Fruit fly (Drosophila melanogaster) whole organism, embryonic: Measurements from ENCODE around the gene Tsp74F.
"Not testable (repeated sequence)": the region's sequence is repeated elsewhere in the genome, so short reads cannot be mapped to it uniquely, and the experiment has no call there.

Source experiments
- Bgb ChIP-seq: fragments of 200-800 bp; sonication (Bioruptor generic); IDR thresholded peaks from 2 replicates; pipeline ENCODE4 v1.3.6; 2022; ENCODE audit warnings: missing biosample characterization, missing genetic modification characterization; ENCODE audit not compliant: partially characterized antibody
- CG11456 ChIP-seq: fragments of 200-800 bp; sonication (Bioruptor generic); IDR thresholded peaks from 3 replicates; pipeline ENCODE4 v1.3.6; 2022; ENCODE audit warnings: missing biosample characterization, missing genetic modification characterization
- CG14860 ChIP-seq: fragments of 200-800 bp; sonication (Bioruptor generic); IDR thresholded peaks from 3 replicates; pipeline ENCODE4 v1.3.6; 2022; ENCODE audit warnings: missing biosample characterization, missing genetic modification characterization; ENCODE audit not compliant: partially characterized antibody
- CG15514 ChIP-seq: fragments of 200-800 bp; sonication (Bioruptor generic); optimal IDR thresholded peaks from 3 replicates; lab custom pipeline; 2017; ENCODE audit warnings: missing biosample characterization, missing genetic modification characterization, mild to moderate bottlenecking, moderate library complexity, missing genetic modification reagents
- CG16779 ChIP-seq: fragments of 200-800 bp; sonication (Bioruptor generic); IDR thresholded peaks from 2 replicates; pipeline ENCODE4 v1.3.6; 2022; ENCODE audit warnings: missing biosample characterization, missing genetic modification characterization
- CG17186 ChIP-seq: fragments of 200-800 bp; sonication (Bioruptor generic); optimal IDR thresholded peaks from 3 replicates; lab custom pipeline; 2017; ENCODE audit warnings: missing biosample characterization, missing genetic modification reagents, missing genetic modification characterization
- CG17328 ChIP-seq: fragments of 200-800 bp; sonication (Bioruptor generic); IDR thresholded peaks from 2 replicates; pipeline ENCODE4 v1.3.6; 2022; ENCODE audit warnings: missing biosample characterization, missing genetic modification characterization
- CG18599 ChIP-seq: fragments of 200-800 bp; sonication (Bioruptor generic); optimal IDR thresholded peaks from 3 replicates; lab custom pipeline; 2017; ENCODE audit warnings: missing biosample characterization, missing genetic modification characterization, mild to moderate bottlenecking, moderate library complexity, missing genetic modification reagents
- CG3163 ChIP-seq: fragments of 200-800 bp; sonication (Bioruptor generic); optimal IDR thresholded peaks from 3 replicates; lab custom pipeline; 2016; ENCODE audit warnings: missing biosample characterization, missing genetic modification characterization
- CG3995 ChIP-seq: fragments of 200-800 bp; sonication (Bioruptor generic); optimal IDR thresholded peaks from 3 replicates; lab custom pipeline; 2016; ENCODE audit warnings: missing biosample characterization, missing genetic modification characterization
- CG4328 ChIP-seq: fragments of 200-800 bp; sonication (Bioruptor generic); optimal IDR thresholded peaks from 3 replicates; lab custom pipeline; 2017; ENCODE audit warnings: missing biosample characterization, missing genetic modification reagents, missing genetic modification characterization
- CG7963 ChIP-seq: fragments of 200-800 bp; sonication (Bioruptor generic); IDR thresholded peaks from 3 replicates; pipeline ENCODE4 v1.3.6; 2022; ENCODE audit warnings: missing biosample characterization, missing genetic modification characterization; ENCODE audit not compliant: partially characterized antibody
- Camta ChIP-seq: fragments of 200-800 bp; sonication (Bioruptor generic); optimal IDR thresholded peaks from 2 replicates; lab custom pipeline; 2016; ENCODE audit warnings: missing biosample characterization, missing genetic modification characterization
- Chrac-16 ChIP-seq: fragments of 200-800 bp; sonication (Bioruptor generic); optimal IDR thresholded peaks from 3 replicates; lab custom pipeline; 2016; ENCODE audit warnings: missing biosample characterization, missing genetic modification characterization
- D ChIP-seq, 2 experiments: fragments of 200-800 bp in 1 of 2; fragments of >200 bp in 1 of 2; sonication (Bioruptor generic) in 1 of 2; optimal IDR thresholded peaks; 2 replicates in 1 of 2; 3 replicates in 1 of 2; lab custom pipeline; 2017; ENCODE audit warnings: mild to moderate bottlenecking in 1 of 2, missing biosample characterization in 1 of 2, missing genetic modification characterization in 1 of 2, missing genetic modification reagents in 1 of 2
- Dref ChIP-seq: fragments of 200-800 bp; sonication (Bioruptor generic); IDR thresholded peaks from 2 replicates; pipeline ENCODE4 v1.3.6; 2022; ENCODE audit warnings: missing biosample characterization, missing genetic modification characterization
- HmgZ ChIP-seq: fragments of 200-800 bp; sonication (Bioruptor generic); optimal IDR thresholded peaks from 2 replicates; lab custom pipeline; 2018; ENCODE audit warnings: missing biosample characterization, mild to moderate bottlenecking, missing genetic modification characterization
- Jarid2 ChIP-seq: fragments of 200-800 bp; sonication (Bioruptor generic); optimal IDR thresholded peaks from 3 replicates; lab custom pipeline; 2017; ENCODE audit warnings: mild to moderate bottlenecking, missing biosample characterization, missing genetic modification reagents, missing genetic modification characterization
- Nf-YA ChIP-seq: fragments of 200-800 bp; sonication (Bioruptor generic); IDR thresholded peaks from 2 replicates; pipeline ENCODE4 v1.3.6; 2022; ENCODE audit warnings: missing biosample characterization, missing genetic modification characterization
- Spps ChIP-seq: fragments of 200-800 bp; sonication (Bioruptor generic); optimal IDR thresholded peaks from 2 replicates; lab custom pipeline; 2018; ENCODE audit warnings: missing biosample characterization, mild to moderate bottlenecking, missing genetic modification characterization
- Taf1 ChIP-seq: fragments of 200-800 bp; sonication (Bioruptor generic); IDR thresholded peaks from 2 replicates; pipeline ENCODE4 v1.3.6; 2022; ENCODE audit warnings: missing biosample characterization, missing genetic modification characterization
- Tbp ChIP-seq: fragments of >200 bp; optimal IDR thresholded peaks from 2 replicates; lab custom pipeline; 2018; ENCODE audit warnings: missing biosample characterization, missing genetic modification characterization
- Trl ChIP-seq, 3 experiments: fragments of >200 bp in 2 of 3; fragments of 200-800 bp in 1 of 3; sonication (Bioruptor generic) in 1 of 3; optimal IDR thresholded peaks; 2 replicates in 1 of 3; 3 replicates in 2 of 3; lab custom pipeline; 2016 to 2017; ENCODE audit warnings: missing biosample characterization in 1 of 3, missing genetic modification characterization in 1 of 3
- Usf ChIP-seq: fragments of 200-800 bp; sonication (Bioruptor generic); optimal IDR thresholded peaks from 2 replicates; lab custom pipeline; 2017; ENCODE audit warnings: missing genotype, missing biosample characterization, missing genetic modification characterization
- al ChIP-seq: fragments of 200-800 bp; sonication (Bioruptor generic); IDR thresholded peaks from 2 replicates; pipeline ENCODE4 v1.3.6; 2022; ENCODE audit warnings: missing biosample characterization, missing genetic modification characterization
- croc ChIP-seq: fragments of 200-800 bp; sonication (Bioruptor generic); conservative IDR thresholded peaks from 3 replicates; pipeline ENCODE4 v1.3.6; 2022; ENCODE audit warnings: missing biosample characterization, missing genetic modification characterization
- ems ChIP-seq: fragments of 200-800 bp; sonication (Bioruptor generic); optimal IDR thresholded peaks from 3 replicates; lab custom pipeline; 2016; ENCODE audit warnings: missing biosample characterization, missing genetic modification characterization
- exex ChIP-seq: fragments of 200-800 bp; sonication (Bioruptor generic); optimal IDR thresholded peaks from 4 replicates; lab custom pipeline; 2018; ENCODE audit warnings: missing biosample characterization, mild to moderate bottlenecking, missing genetic modification characterization, moderate library complexity
- fd96Cb ChIP-seq: fragments of 200-800 bp; sonication (Bioruptor generic); optimal IDR thresholded peaks from 2 replicates; lab custom pipeline; 2018; ENCODE audit warnings: missing biosample characterization, mild to moderate bottlenecking, missing genetic modification characterization, moderate library complexity
- grn ChIP-seq: fragments of 200-800 bp; sonication (Bioruptor generic); optimal IDR thresholded peaks from 3 replicates; lab custom pipeline; 2017; ENCODE audit warnings: missing biosample characterization, missing genetic modification characterization
- gro ChIP-seq: fragments of 200-800 bp; sonication (Bioruptor generic); optimal IDR thresholded peaks from 2 replicates; lab custom pipeline; 2016; ENCODE audit warnings: missing biosample characterization, missing genetic modification characterization
- jing ChIP-seq: fragments of 200-800 bp; sonication (Bioruptor generic); optimal IDR thresholded peaks from 2 replicates; lab custom pipeline; 2018; ENCODE audit warnings: missing biosample characterization, mild to moderate bottlenecking, missing genetic modification characterization
- kay ChIP-seq: fragments of 200-800 bp; sonication (Bioruptor generic); optimal IDR thresholded peaks from 2 replicates; lab custom pipeline; 2016; ENCODE audit warnings: missing biosample characterization, missing genetic modification characterization
- knrl ChIP-seq: fragments of 200-800 bp; sonication (Bioruptor generic); IDR thresholded peaks from 3 replicates; pipeline ENCODE4 v1.3.6; 2022; ENCODE audit warnings: missing biosample characterization, missing genetic modification characterization; ENCODE audit not compliant: partially characterized antibody
- lab ChIP-seq: fragments of 200-800 bp; sonication (Bioruptor generic); optimal IDR thresholded peaks from 3 replicates; lab custom pipeline; 2017; ENCODE audit warnings: missing biosample characterization, missing genetic modification characterization, mild to moderate bottlenecking, moderate library complexity, missing genetic modification reagents
- mirr ChIP-seq: fragments of 200-800 bp; sonication (Bioruptor generic); optimal IDR thresholded peaks from 3 replicates; lab custom pipeline; 2018; ENCODE audit warnings: missing biosample characterization, mild to moderate bottlenecking, missing genetic modification characterization
- odd ChIP-seq: fragments of 200-800 bp; sonication (Bioruptor generic); optimal IDR thresholded peaks from 2 replicates; lab custom pipeline; 2017; ENCODE audit warnings: missing biosample characterization, mild to moderate bottlenecking, missing genetic modification characterization
- phol ChIP-seq: fragments of 200-800 bp; sonication (Bioruptor generic); optimal IDR thresholded peaks from 3 replicates; lab custom pipeline; 2018; ENCODE audit warnings: missing biosample characterization, mild to moderate bottlenecking, missing genetic modification characterization, moderate library complexity
- rib ChIP-seq: fragments of 200-800 bp; sonication (Bioruptor generic); IDR thresholded peaks from 2 replicates; pipeline ENCODE4 v1.3.6; 2022; ENCODE audit warnings: missing biosample characterization, missing genetic modification characterization
- sens ChIP-seq: fragments of 200-800 bp; sonication (Bioruptor generic); peaks from one replicate; lab custom pipeline; 2016; ENCODE audit warnings: missing biosample characterization, missing genetic modification characterization
- seq ChIP-seq: fragments of 200-800 bp; sonication (Bioruptor generic); IDR thresholded peaks from 2 replicates; pipeline ENCODE4 v1.3.6; 2022; ENCODE audit warnings: missing biosample characterization, missing genetic modification characterization
- sr ChIP-seq: fragments of 200-800 bp; sonication (Bioruptor generic); IDR thresholded peaks from 3 replicates; pipeline ENCODE4 v1.3.6; 2022; ENCODE audit warnings: missing biosample characterization, missing genetic modification characterization
- sug ChIP-seq: fragments of 200-800 bp; optimal IDR thresholded peaks from 2 replicates; lab custom pipeline; 2019; ENCODE audit warnings: missing biosample characterization, mild to moderate bottlenecking, missing genetic modification characterization, moderate library complexity
- tll ChIP-seq, 2 experiments: fragments of 200-800 bp in 1 of 2; fragments of >200 bp in 1 of 2; sonication (Bioruptor generic) in 1 of 2; optimal IDR thresholded peaks; 2 replicates each; lab custom pipeline; 2017 to 2019; ENCODE audit warnings: missing biosample characterization in 2 of 2, missing genetic modification characterization in 2 of 2, mild to moderate bottlenecking in 1 of 2, moderate library complexity in 1 of 2
- zen2 ChIP-seq: fragments of 200-800 bp; sonication (Bioruptor generic); IDR thresholded peaks from 3 replicates; pipeline ENCODE4 v1.3.6; 2022; ENCODE audit warnings: missing biosample characterization, missing genetic modification characterization; ENCODE audit not compliant: partially characterized antibody

Gene Tsp74F

DNA sequence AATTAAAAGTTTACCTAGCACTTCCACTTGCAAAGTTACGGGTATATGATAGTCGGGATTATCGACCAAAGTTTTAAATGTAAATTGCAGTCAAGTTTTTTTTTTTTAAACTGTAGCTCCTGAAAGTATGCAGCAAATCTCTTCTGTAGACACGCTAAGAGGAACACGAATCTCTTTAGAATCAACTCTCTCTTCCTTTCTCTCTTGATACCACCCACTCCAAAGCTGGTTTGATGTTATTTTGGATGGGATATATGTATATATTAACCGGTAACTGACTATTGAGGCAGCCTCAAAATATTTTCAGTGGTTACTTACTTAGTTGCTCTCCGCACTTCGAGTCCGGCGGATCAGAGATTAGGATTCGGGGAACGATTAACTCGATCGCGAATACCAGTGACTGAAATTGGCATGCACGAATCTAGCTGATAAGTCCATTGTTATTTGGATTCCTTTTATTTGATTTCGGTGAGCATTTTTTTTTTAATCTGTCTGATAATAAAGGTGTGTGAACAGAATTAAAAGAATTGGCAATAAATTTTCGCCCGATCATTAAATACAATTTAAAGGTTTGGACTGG, 16.8 kb downstream of the Tsp74F start, which contains the start of gene CG7408:
Gene CG7408, plus strand, starts transcription at position 316 of the 580 bp plus-strand sequence.
- TF ChIP-seq D (optimal IDR thresholded peaks at IDR 0.05; lab: Kevin White, UChicago) (no peak), D (GFP tag; optimal IDR thresholded peaks at IDR 0.05; lab: Kevin White, UChicago) (no peak), Tbp (no peak), HmgZ (tag; lab: Kevin White, UChicago) (peak; percentile 10), CG7963 (0 out of 3 replicates have a peak, but pooled peaks have one; percentile 10), CG14860 (GFP tag; lab: Robert Waterston, UW) (0 out of 3 replicates have a peak, but pooled peaks have one; percentile 16), Trl (optimal IDR thresholded peaks at IDR 0.05; lab: Kevin White, UChicago) (peak; percentile 56 to 74), Trl (GFP tag; optimal IDR thresholded peaks at IDR 0.05; lab: Kevin White, UChicago) (no peak), al (GFP tag; lab: Robert Waterston, UW) (no peak), Bgb (peak; percentile 45; the same call in 1 of the 2 replicates), zen2 (GFP tag; lab: Robert Waterston, UW) (peak; percentile 30; the same call in 1 of the 3 replicates), Dref (no peak), mirr (peak; percentile 46), exex (tag; lab: Kevin White, UChicago) (peak; percentile 94), CG3995 (GFP tag; lab: Kevin White, UChicago) (peak; percentile 91), lab (peak; percentile 4), Spps (tag; lab: Kevin White, UChicago) (no peak), Chrac-16 (no peak), CG3163 (GFP tag; lab: Kevin White, UChicago) (peak; percentile 95), grn (GFP tag; lab: Kevin White, UChicago) (peak; percentile 29), gro (GFP tag; lab: Kevin White, UChicago) (peak; percentile 8), CG4328 (GFP tag; lab: Kevin White, UChicago) (no peak), Jarid2 (peak; percentile 73), sug (tag; lab: Kevin White, UChicago) (peak; percentile 13), sens (GFP tag; lab: Kevin White, UChicago) (peak; percentile 78)

DNA sequence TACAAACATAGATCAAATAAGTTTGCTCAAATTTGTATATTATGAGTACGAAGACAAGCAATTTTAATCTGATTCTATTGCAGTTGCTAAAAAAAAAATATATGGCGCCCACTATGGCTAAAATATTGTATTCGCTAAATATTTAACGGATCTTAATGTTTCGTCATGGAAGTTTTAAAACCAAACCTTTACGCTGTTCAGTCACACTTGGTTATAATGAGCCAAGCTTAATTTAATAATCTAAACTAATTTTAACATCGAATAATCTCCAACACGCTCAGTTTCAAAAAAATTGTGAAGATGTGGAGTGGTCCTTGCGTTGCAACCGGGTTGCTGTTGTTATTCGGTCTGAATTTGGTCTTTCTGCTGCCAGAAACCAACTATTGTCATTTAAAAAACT, 37.5 kb downstream of the Tsp74F start, which contains the start of gene CG34002:
Gene CG34002, plus strand, starts transcription at position 301 of the 400 bp plus-strand sequence.
- not testable (repeated sequence) for TF ChIP-seq croc; rib (GFP tag; lab: Robert Waterston, UW); tll (GFP tag; optimal IDR thresholded peaks at IDR 0.05; lab: Kevin White, UChicago)

- peak; percentile 11 for TF ChIP-seq ems
- TF ChIP-seq Taf1: peak; percentile 49
- peak; percentile 84 for TF ChIP-seq CG16779 (GFP tag; lab: Robert Waterston, UW)
- TF ChIP-seq Nf-YA: peak; percentile 29; the same call in 1 of the 2 replicates
- peak; percentile 76 for TF ChIP-seq fd96Cb (tag; lab: Kevin White, UChicago)
- TF ChIP-seq jing (GFP tag; lab: Kevin White, UChicago): no peak
- peak; percentile 85 for TF ChIP-seq odd (GFP tag; lab: Kevin White, UChicago)
- TF ChIP-seq seq (GFP tag; lab: Robert Waterston, UW): peak; percentile 49
- TF ChIP-seq knrl (GFP tag; lab: Robert Waterston, UW): no peak
- peak; percentile 69 for TF ChIP-seq CG17328 (GFP tag; lab: Robert Waterston, UW)
- TF ChIP-seq CG11456: peak; percentile 77
- peak; percentile 19 for TF ChIP-seq Camta
- TF ChIP-seq CG17186 (GFP tag; lab: Kevin White, UChicago): no peak
- TF ChIP-seq CG18599 (GFP tag; lab: Kevin White, UChicago): peak; percentile 78
- peak; percentile 37 for TF ChIP-seq kay (GFP tag; lab: Kevin White, UChicago)
- no peak for TF ChIP-seq sr (GFP tag; lab: Robert Waterston, UW)
- peak; percentile 30 for TF ChIP-seq CG15514
- TF ChIP-seq Usf (GFP tag; lab: Kevin White, UChicago): peak; percentile 80
- peak; percentile 84 for TF ChIP-seq phol
Observed at dm6 chr3L:17856655-17857479, 38.8 kb downstream of the Tsp74F start, which contains the start of gene CG5535. Gene CG5535, minus strand, starts transcription at chr3L:17856794.
